Fruit fly (Drosophila melanogaster): ENCODE data around the gene CkIalpha.

CkIalpha gene

dm6 chrX:12669659-12670488 lies 16.4 kb downstream of the CkIalpha start (continued):
- peak; percentile 70 for TF ChIP-seq Hsf (GFP tag; optimal IDR thresholded peaks at IDR 0.05)
- peak; percentile 14 for TF ChIP-seq slou (GFP tag; optimal IDR thresholded peaks at IDR 0.05)
- peak; percentile 65 for TF ChIP-seq CG10543 (GFP tag; optimal IDR thresholded peaks at IDR 0.05)
- TF ChIP-seq repo (GFP tag; optimal IDR thresholded peaks at IDR 0.05) = no peak
- TF ChIP-seq CG4707 (GFP tag; optimal IDR thresholded peaks at IDR 0.05) = peak; percentile 6
- peak; percentile 75 for TF ChIP-seq CG3281 (GFP tag; optimal IDR thresholded peaks at IDR 0.05)
- TF ChIP-seq Atf6 (GFP tag; IDR thresholded peaks at IDR 0.05) = peak; percentile 68
- peak; percentile 64 for TF ChIP-seq B-H2 (GFP tag; optimal IDR thresholded peaks at IDR 0.05)
- no peak for TF ChIP-seq hbn (GFP tag; IDR thresholded peaks at IDR 0.05; ENCODE audit: partially characterized antibody)
- TF ChIP-seq jing (GFP tag; optimal IDR thresholded peaks at IDR 0.05) = peak; percentile 33
- TF ChIP-seq Ssrp (tag; optimal IDR thresholded peaks at IDR 0.05) = peak; percentile 51
- TF ChIP-seq CG18476 (GFP tag; optimal IDR thresholded peaks at IDR 0.05) = peak; percentile 30
- TF ChIP-seq rib (GFP tag; IDR thresholded peaks at IDR 0.05) = no peak
- TF ChIP-seq sisA (GFP tag; IDR thresholded peaks at IDR 0.05) = peak; percentile 68
- TF ChIP-seq CG7928 (GFP tag; optimal IDR thresholded peaks at IDR 0.05) = peak; percentile 33
- no peak for TF ChIP-seq cato (GFP tag; optimal IDR thresholded peaks at IDR 0.05; ENCODE audit: borderline replicate concordance)
- TF ChIP-seq CG1024 (GFP tag; IDR thresholded peaks at IDR 0.05) = no peak
- peak; percentile 42 for TF ChIP-seq CG12942 (GFP tag; optimal IDR thresholded peaks at IDR 0.05)
- peak; percentile 72 for TF ChIP-seq Xrp1 (GFP tag; IDR thresholded peaks at IDR 0.05)
- TF ChIP-seq Poxn (GFP tag; IDR thresholded peaks at IDR 0.05) = 0 out of 2 replicates have a peak, but pooled peaks have one; percentile 33
- TF ChIP-seq sqz (GFP tag; optimal IDR thresholded peaks at IDR 0.05) = peak; percentile 86
- no peak for TF ChIP-seq h (optimal IDR thresholded peaks at IDR 0.05)
- no peak for TF ChIP-seq danr (GFP tag; IDR thresholded peaks at IDR 0.05)
- TF ChIP-seq fd3F (GFP tag; optimal IDR thresholded peaks at IDR 0.05) = peak; percentile 73
- no peak for TF ChIP-seq inv (GFP tag; IDR thresholded peaks at IDR 0.05; ENCODE audit: partially characterized antibody)
- TF ChIP-seq z (GFP tag; IDR thresholded peaks at IDR 0.05) = no peak
- no peak for TF ChIP-seq ro (GFP tag; IDR thresholded peaks at IDR 0.05)
- peak; percentile 31 for TF ChIP-seq CG31365 (tag; optimal IDR thresholded peaks at IDR 0.05)
- TF ChIP-seq D19A (tag; optimal IDR thresholded peaks at IDR 0.05) = peak; percentile 38
- TF ChIP-seq CG1603 (tag; optimal IDR thresholded peaks at IDR 0.05) = peak; percentile 73
- peak; percentile 52 for TF ChIP-seq CG16863 (GFP tag; optimal IDR thresholded peaks at IDR 0.05)
- TF ChIP-seq Opbp (GFP tag; IDR thresholded peaks at IDR 0.05; ENCODE audit: partially characterized antibody) = no peak
- TF ChIP-seq E2f1 (GFP tag; IDR thresholded peaks at IDR 0.05) = peak; percentile 64
- peak; percentile 24; the same call in 1 of the 2 replicates for TF ChIP-seq Adf1 (GFP tag; IDR thresholded peaks at IDR 0.05)
- no peak for TF ChIP-seq trem (tag; optimal IDR thresholded peaks at IDR 0.05)
- no peak for TF ChIP-seq CG7987 (GFP tag; optimal IDR thresholded peaks at IDR 0.05)
- TF ChIP-seq CG12155 (GFP tag; optimal IDR thresholded peaks at IDR 0.05) = peak; percentile 67
- no peak for TF ChIP-seq insv (GFP tag; optimal IDR thresholded peaks at IDR 0.05)
- peak; percentile 68 for TF ChIP-seq Hmr (GFP tag; optimal IDR thresholded peaks at IDR 0.05)
- peak; percentile 2 for TF ChIP-seq CG13123 (GFP tag; optimal IDR thresholded peaks at IDR 0.05)
- TF ChIP-seq CG8290 (GFP tag; optimal IDR thresholded peaks at IDR 0.05) = no peak
- peak in 1 of 2 experiments; percentile 93 for TF ChIP-seq CG8290 (tag; optimal IDR thresholded peaks at IDR 0.05)
- TF ChIP-seq pzg (GFP tag; optimal IDR thresholded peaks at IDR 0.05) = no peak
- TF ChIP-seq psq (GFP tag; optimal IDR thresholded peaks at IDR 0.05) = no peak
- TF ChIP-seq Hr78 (GFP tag; optimal IDR thresholded peaks at IDR 0.05) = peak in 1 of 2 experiments; percentile 22
- peak; percentile 44; the same call in 1 of the 3 replicates for TF ChIP-seq CG11093 (GFP tag; IDR thresholded peaks at IDR 0.05)
- TF ChIP-seq ase (GFP tag; IDR thresholded peaks at IDR 0.05) = peak; percentile 45; the same call in 2 of the 3 replicates
- TF ChIP-seq Sry-δ (GFP tag; optimal IDR thresholded peaks at IDR 0.05) = peak; percentile 6
- TF ChIP-seq CG12659 (GFP tag; optimal IDR thresholded peaks at IDR 0.05) = peak; percentile 65

All from whole organism, embryonic.